Fruit fly (Drosophila melanogaster) whole organism, prepupa: Measurements from ENCODE around the gene AOX3.

Source experiments
- Blimp-1 ChIP-seq: fragments of 200-800 bp; sonication (Bioruptor generic); optimal IDR thresholded peaks from 3 replicates; lab custom pipeline; 2017; ENCODE audit warnings: missing biosample characterization, missing genetic modification characterization, mild to moderate bottlenecking, moderate library complexity, missing genetic modification reagents
- CG10631 ChIP-seq: fragments of 200-800 bp; sonication (Bioruptor generic); optimal IDR thresholded peaks from 2 replicates; lab custom pipeline; 2016; ENCODE audit warnings: missing biosample characterization, missing genetic modification characterization
- CG10669 ChIP-seq: fragments of 200-800 bp; sonication (Bioruptor generic); optimal IDR thresholded peaks from 3 replicates; lab custom pipeline; 2018; ENCODE audit warnings: missing biosample characterization, mild to moderate bottlenecking, missing genetic modification characterization, moderate library complexity
- CG11294 ChIP-seq: fragments of 200-800 bp; sonication (Bioruptor generic); IDR thresholded peaks from 2 replicates; pipeline ENCODE4 v1.3.6; 2022; ENCODE audit warnings: missing biosample characterization, missing genetic modification characterization
- CG11762 ChIP-seq: fragments of 200-800 bp; sonication (Bioruptor generic); optimal IDR thresholded peaks from 3 replicates; lab custom pipeline; 2016; ENCODE audit warnings: missing biosample characterization, missing genetic modification characterization; ENCODE audit not compliant: insufficient read depth
- CG11902 ChIP-seq: fragments of 200-800 bp; sonication (Bioruptor generic); optimal IDR thresholded peaks from 3 replicates; lab custom pipeline; 2016; ENCODE audit warnings: missing biosample characterization, missing genetic modification characterization
- CG15336 ChIP-seq: fragments of 200-800 bp; sonication (Bioruptor generic); IDR thresholded peaks from 2 replicates; pipeline ENCODE4 v1.3.6; 2022; ENCODE audit warnings: missing biosample characterization, missing genetic modification characterization
- CG1621 ChIP-seq: fragments of 200-800 bp; sonication (Bioruptor generic); optimal IDR thresholded peaks from 3 replicates; lab custom pipeline; 2018; ENCODE audit warnings: missing biosample characterization, mild to moderate bottlenecking, missing genetic modification characterization
- CG16779 ChIP-seq: fragments of 200-800 bp; sonication (Bioruptor generic); optimal IDR thresholded peaks from 3 replicates; lab custom pipeline; 2017; ENCODE audit warnings: missing biosample characterization, mild to moderate bottlenecking, missing genetic modification characterization
- CG3032 ChIP-seq: fragments of 200-800 bp; optimal IDR thresholded peaks from 2 replicates; lab custom pipeline; 2019; ENCODE audit warnings: missing biosample characterization, mild to moderate bottlenecking, missing genetic modification characterization, moderate library complexity
- CG32006 ChIP-seq: fragments of 200-800 bp; sonication (Bioruptor generic); optimal IDR thresholded peaks from 3 replicates; lab custom pipeline; 2017; ENCODE audit warnings: missing biosample characterization, mild to moderate bottlenecking, missing genetic modification characterization
- CG34406 ChIP-seq: fragments of 200-800 bp; sonication (Bioruptor generic); optimal IDR thresholded peaks from 3 replicates; lab custom pipeline; 2016; ENCODE audit warnings: missing biosample characterization, missing genetic modification characterization
- CG4318 ChIP-seq: fragments of 200-800 bp; sonication (Bioruptor generic); optimal IDR thresholded peaks from 3 replicates; lab custom pipeline; 2017; ENCODE audit warnings: missing biosample characterization, mild to moderate bottlenecking, missing genetic modification characterization
- CG6163 ChIP-seq: fragments of 200-800 bp; sonication (Bioruptor generic); IDR thresholded peaks from 3 replicates; pipeline ENCODE4 v1.3.6; 2022; ENCODE audit warnings: missing biosample characterization, missing genetic modification characterization
- CG6276 ChIP-seq: fragments of 200-800 bp; sonication (Bioruptor generic); optimal IDR thresholded peaks from 2 replicates; lab custom pipeline; 2017; ENCODE audit warnings: missing biosample characterization, mild to moderate bottlenecking, missing genetic modification characterization
- CG6808 ChIP-seq: fragments of 200-800 bp; sonication (Bioruptor generic); optimal IDR thresholded peaks from 3 replicates; lab custom pipeline; 2017; ENCODE audit warnings: missing biosample characterization, missing genetic modification characterization, mild to moderate bottlenecking, moderate library complexity, missing genetic modification reagents
- CG6854 ChIP-seq: fragments of 200-800 bp; sonication (Bioruptor generic); optimal IDR thresholded peaks from 2 replicates; lab custom pipeline; 2017; ENCODE audit warnings: missing biosample characterization, mild to moderate bottlenecking, missing genetic modification characterization
- CG7368 ChIP-seq: fragments of 200-800 bp; sonication (Bioruptor generic); optimal IDR thresholded peaks from 3 replicates; lab custom pipeline; 2016; ENCODE audit warnings: missing biosample characterization, missing genetic modification characterization
- CG8119 ChIP-seq: fragments of 200-800 bp; sonication (Bioruptor generic); IDR thresholded peaks from 3 replicates; pipeline ENCODE4 v1.3.6; 2022; ENCODE audit warnings: missing biosample characterization, missing genetic modification characterization
- Eip78C ChIP-seq: fragments of 200-800 bp; sonication (Bioruptor generic); peaks from one replicate; lab custom pipeline; 2016; ENCODE audit warnings: missing biosample characterization, missing genetic modification characterization
- Eip93F ChIP-seq: fragments of 200-800 bp; sonication (Bioruptor generic); optimal IDR thresholded peaks from 2 replicates; lab custom pipeline; 2016; ENCODE audit warnings: missing biosample characterization, mild to moderate bottlenecking, missing genetic modification characterization
- Ets21C ChIP-seq: fragments of 200-800 bp; sonication (Bioruptor generic); optimal IDR thresholded peaks from 3 replicates; lab custom pipeline; 2016; ENCODE audit warnings: missing biosample characterization, missing genetic modification characterization
- Ets96B ChIP-seq: fragments of 200-800 bp; optimal IDR thresholded peaks from 2 replicates; lab custom pipeline; 2019; ENCODE audit warnings: missing biosample characterization, mild to moderate bottlenecking, missing genetic modification characterization, moderate library complexity
- Gug ChIP-seq: fragments of 200-800 bp; sonication (Bioruptor generic); IDR thresholded peaks from 2 replicates; pipeline ENCODE4 v1.3.6; 2022; ENCODE audit warnings: missing biosample characterization, missing genetic modification characterization
- Hr38 ChIP-seq: sonication (Bioruptor generic); optimal IDR thresholded peaks from 2 replicates; lab custom pipeline; 2016; ENCODE audit warnings: missing biosample characterization, missing genetic modification characterization
- Hr39 ChIP-seq: fragments of 200-800 bp; sonication (Bioruptor generic); optimal IDR thresholded peaks from 2 replicates; lab custom pipeline; 2016; ENCODE audit warnings: missing biosample characterization, missing genetic modification characterization
- Lpt ChIP-seq: fragments of 200-800 bp; sonication (Bioruptor generic); optimal IDR thresholded peaks from 3 replicates; lab custom pipeline; 2016; ENCODE audit warnings: missing biosample characterization, missing genetic modification characterization
- Met ChIP-seq: fragments of 200-800 bp; sonication (Bioruptor generic); optimal IDR thresholded peaks from 3 replicates; lab custom pipeline; 2016; ENCODE audit warnings: missing biosample characterization, missing genetic modification characterization
- OdsH ChIP-seq: fragments of 200-800 bp; sonication (Bioruptor generic); optimal IDR thresholded peaks from 3 replicates; lab custom pipeline; 2016; ENCODE audit warnings: missing biosample characterization, missing genetic modification characterization
- Smox ChIP-seq: fragments of 200-800 bp; sonication (Bioruptor generic); optimal IDR thresholded peaks from 3 replicates; lab custom pipeline; 2016; ENCODE audit warnings: missing biosample characterization, missing genetic modification characterization
- Sox102F ChIP-seq: fragments of 200-800 bp; sonication (Bioruptor generic); optimal IDR thresholded peaks from 2 replicates; lab custom pipeline; 2016; ENCODE audit warnings: missing biosample characterization, mild to moderate bottlenecking, missing genetic modification characterization
- Sox15 ChIP-seq: fragments of 200-800 bp; sonication (Bioruptor generic); optimal IDR thresholded peaks from 3 replicates; lab custom pipeline; 2016; ENCODE audit warnings: missing biosample characterization, missing genetic modification characterization
- achi ChIP-seq: fragments of 200-800 bp; sonication (Bioruptor generic); optimal IDR thresholded peaks from 3 replicates; lab custom pipeline; 2016; ENCODE audit warnings: missing biosample characterization, missing genetic modification characterization
- acj6 ChIP-seq: fragments of 200-800 bp; sonication (Bioruptor generic); optimal IDR thresholded peaks from 3 replicates; lab custom pipeline; 2016; ENCODE audit warnings: missing biosample characterization, missing genetic modification characterization
- dac ChIP-seq: fragments of 200-800 bp; sonication (Bioruptor generic); optimal IDR thresholded peaks from 2 replicates; lab custom pipeline; 2017; ENCODE audit warnings: missing biosample characterization, mild to moderate bottlenecking, missing genetic modification characterization
- dsx ChIP-seq: fragments of 200-800 bp; optimal IDR thresholded peaks from 3 replicates; lab custom pipeline; 2019; ENCODE audit warnings: missing biosample characterization, mild to moderate bottlenecking, missing genetic modification characterization, moderate library complexity; ENCODE audit not compliant: poor library complexity, severe bottlenecking
- eg ChIP-seq: fragments of 200-800 bp; sonication (Bioruptor generic); IDR thresholded peaks from 3 replicates; pipeline ENCODE4 v1.3.6; 2022; ENCODE audit warnings: missing biosample characterization, missing genetic modification characterization
- esn ChIP-seq: fragments of 200-800 bp; sonication (Bioruptor generic); optimal IDR thresholded peaks from 2 replicates; lab custom pipeline; 2016; ENCODE audit warnings: missing biosample characterization, mild to moderate bottlenecking, missing genetic modification characterization, moderate library complexity
- fd59A ChIP-seq: fragments of 200-800 bp; sonication (Bioruptor generic); optimal IDR thresholded peaks from 2 replicates; lab custom pipeline; 2017; ENCODE audit warnings: missing biosample characterization, mild to moderate bottlenecking, missing genetic modification characterization, missing genetic modification reagents
- fd85E ChIP-seq: fragments of 200-800 bp; sonication (Bioruptor generic); optimal IDR thresholded peaks from 3 replicates; lab custom pipeline; 2016; ENCODE audit warnings: missing biosample characterization, missing genetic modification characterization
- fkh ChIP-seq: fragments of 200-800 bp; sonication (Bioruptor generic); optimal IDR thresholded peaks from 3 replicates; lab custom pipeline; 2017; ENCODE audit warnings: missing biosample characterization, mild to moderate bottlenecking, missing genetic modification characterization, moderate library complexity
- lz ChIP-seq: fragments of 200-800 bp; sonication (Bioruptor generic); optimal IDR thresholded peaks from 3 replicates; lab custom pipeline; 2016; ENCODE audit warnings: missing biosample characterization, missing genetic modification characterization
- net ChIP-seq: fragments of 200-800 bp; sonication (Bioruptor generic); optimal IDR thresholded peaks from 3 replicates; lab custom pipeline; 2016; ENCODE audit warnings: missing biosample characterization, missing genetic modification characterization
- pdm3 ChIP-seq: fragments of 200-800 bp; sonication (Bioruptor generic); optimal IDR thresholded peaks from 3 replicates; lab custom pipeline; 2016; ENCODE audit warnings: missing biosample characterization, missing genetic modification characterization
- salr ChIP-seq, 2 experiments: fragments of 200-800 bp; sonication (Bioruptor generic); optimal IDR thresholded peaks; 3 replicates each; lab custom pipeline; 2016 to 2018; ENCODE audit warnings: missing biosample characterization in 2 of 2, missing genetic modification characterization in 2 of 2, mild to moderate bottlenecking in 1 of 2
- svp ChIP-seq: fragments of 200-800 bp; sonication (Bioruptor generic); peaks from one replicate; lab custom pipeline; 2016; ENCODE audit warnings: missing biosample characterization, missing genetic modification characterization
- topi ChIP-seq: fragments of 200-800 bp; sonication (Bioruptor generic); optimal IDR thresholded peaks from 3 replicates; lab custom pipeline; 2016; ENCODE audit warnings: missing biosample characterization, missing genetic modification characterization
- vri ChIP-seq: fragments of 200-800 bp; sonication (Bioruptor generic); optimal IDR thresholded peaks from 3 replicates; lab custom pipeline; 2016; ENCODE audit warnings: missing biosample characterization, mild to moderate bottlenecking, missing genetic modification characterization

AOX3 gene

dm6 chr3R:15596022-15596438, 48.0 kb upstream of the AOX3 start (continued):
- TF ChIP-seq CG11294, result no peak
- peak; percentile 54 for TF ChIP-seq CG32006 (GFP tag; lab: Kevin White, UChicago)
- TF ChIP-seq fd85E, result no peak
- peak; percentile 41 for TF ChIP-seq Hr39
- peak; percentile 46 for TF ChIP-seq CG10631 (GFP tag; lab: Kevin White, UChicago)
- peak; percentile 33 for TF ChIP-seq Sox102F (GFP tag; lab: Kevin White, UChicago)
- no peak for TF ChIP-seq Gug (GFP tag; lab: Robert Waterston, UW)
- TF ChIP-seq CG7368, result peak; percentile 17

DNA sequence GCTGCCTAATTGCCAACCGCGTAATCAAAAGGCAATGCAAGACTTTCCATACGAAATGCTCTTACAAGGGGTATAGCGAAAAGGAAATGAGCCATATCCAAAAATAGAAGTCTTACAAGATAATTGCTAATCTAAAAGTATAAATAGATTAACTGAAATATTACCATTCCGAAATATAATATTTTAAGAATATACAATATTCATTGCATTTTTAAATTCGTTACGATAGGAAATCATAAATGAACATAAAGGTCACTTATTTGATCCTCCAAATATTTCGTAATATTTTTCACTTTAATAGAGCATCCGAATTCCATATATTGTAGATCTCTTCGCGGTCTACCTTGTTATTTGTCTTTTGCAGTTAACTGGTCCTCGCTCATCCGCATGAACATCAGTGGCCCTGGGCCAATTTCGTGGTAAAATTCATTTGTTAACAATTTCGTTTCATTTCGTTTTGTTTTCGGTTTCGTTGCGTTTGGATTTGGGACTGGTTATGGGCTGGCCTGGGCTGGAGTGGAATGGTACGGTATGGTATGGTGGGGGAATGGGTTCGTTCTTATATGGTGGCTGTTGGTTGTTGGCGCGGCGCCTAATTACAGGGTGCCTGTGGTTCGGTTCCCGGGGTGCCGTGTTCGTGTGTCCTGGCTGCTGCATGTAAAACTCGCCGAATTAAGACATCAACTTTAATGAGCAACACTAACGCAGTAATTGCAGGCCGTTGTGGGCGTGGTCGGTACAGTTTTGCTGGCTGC, 40.8 kb upstream of the AOX3 start:
- TF ChIP-seq Smox (peak; percentile 67), achi (GFP tag; lab: Kevin White, UChicago) (peak; percentile 26), CG6854 (GFP tag; lab: Kevin White, UChicago) (no peak), CG10669 (GFP tag; lab: Kevin White, UChicago) (no peak), CG7368 (no peak), pdm3 (GFP tag; lab: Kevin White, UChicago) (peak; percentile 2), salr (GFP tag; optimal IDR thresholded peaks at IDR 0.05; lab: Kevin White, UChicago) (no peak), CG11762 (GFP tag; lab: Kevin White, UChicago) (no peak), fkh (GFP tag; lab: Kevin White, UChicago) (no peak), fd85E (no peak), net (GFP tag; lab: Kevin White, UChicago) (no peak), acj6 (GFP tag; lab: Kevin White, UChicago) (peak; percentile 20), CG3032 (tag; lab: Kevin White, UChicago) (peak; percentile 41), Lpt (GFP tag; lab: Kevin White, UChicago) (no peak), Hr39 (peak; percentile 29), svp (GFP tag; lab: Kevin White, UChicago) (peak; percentile 93), dsx (GFP tag; lab: Kevin White, UChicago) (peak; percentile 57), CG6163 (GFP tag; lab: Robert Waterston, UW) (no peak), CG11902 (GFP tag; lab: Kevin White, UChicago) (peak; percentile 1), CG11294 (no peak), eg (GFP tag; lab: Robert Waterston, UW) (no peak), Ets21C (GFP tag; lab: Kevin White, UChicago) (no peak), CG6276 (GFP tag; lab: Kevin White, UChicago) (no peak), lz (peak; percentile 55), CG8119 (GFP tag; lab: Robert Waterston, UW) (no peak), CG16779 (no peak), Blimp-1 (GFP tag; lab: Kevin White, UChicago) (peak; percentile 58), Ets96B (tag; lab: Kevin White, UChicago) (peak; percentile 45), OdsH (peak; percentile 26), CG6808 (no peak), CG15336 (GFP tag; lab: Robert Waterston, UW) (no peak), topi (GFP tag; lab: Kevin White, UChicago) (peak; percentile 65), CG1621 (tag; lab: Kevin White, UChicago) (no peak), vri (GFP tag; lab: Kevin White, UChicago) (peak; percentile 18), Eip78C (GFP tag; lab: Kevin White, UChicago) (peak; percentile 93), dac (GFP tag; lab: Kevin White, UChicago) (no peak), CG34406 (GFP tag; lab: Kevin White, UChicago) (peak; percentile 33), Hr38 (GFP tag; lab: Kevin White, UChicago) (no peak), CG32006 (GFP tag; lab: Kevin White, UChicago) (no peak), esn (GFP tag; lab: Kevin White, UChicago) (peak; percentile 82), Eip93F (GFP tag; lab: Kevin White, UChicago) (no peak), CG10631 (GFP tag; lab: Kevin White, UChicago) (peak; percentile 37), Met (GFP tag; lab: Kevin White, UChicago) (peak; percentile 70), CG4318 (GFP tag; lab: Kevin White, UChicago) (no peak), fd59A (no peak), Sox102F (GFP tag; lab: Kevin White, UChicago) (peak; percentile 26), Sox15 (no peak)
